Worm (Caenorhabditis elegans) whole organism, L1 larva: ENCODE results near the gene nspb-5.

Source experiments
- C04F5.9 ChIP-seq: sonication (generic microtip); optimal IDR thresholded peaks from 2 replicates; lab custom pipeline; 2016; ENCODE audit warnings: missing genetic modification characterization, missing compliant biosample characterization
- C16A3.4 ChIP-seq: fragments of 150-350 bp; optimal IDR thresholded peaks from 2 replicates; lab custom pipeline; 2014; ENCODE audit warnings: missing biosample characterization, missing genetic modification characterization
- F16B12.6 ChIP-seq: fragments of 150-350 bp; optimal IDR thresholded peaks from 2 replicates; lab custom pipeline; 2014; ENCODE audit warnings: missing biosample characterization, missing genetic modification characterization
- Y116A8C.19 ChIP-seq: sonication (generic microtip); optimal IDR thresholded peaks from 2 replicates; lab custom pipeline; 2016; ENCODE audit warnings: missing compliant biosample characterization, missing genetic modification characterization, borderline replicate concordance
- blmp-1 ChIP-seq: fragments of 150-350 bp; optimal IDR thresholded peaks from 2 replicates; lab custom pipeline; 2014; ENCODE audit warnings: missing biosample characterization, missing genetic modification characterization
- ceh-63 ChIP-seq: fragments of 200-800 bp; sonication (Bioruptor generic); optimal IDR thresholded peaks from 2 replicates; lab custom pipeline; 2018; ENCODE audit warnings: mild to moderate bottlenecking, missing genetic modification characterization, missing compliant biosample characterization
- ceh-8 ChIP-seq: fragments of 200-800 bp; sonication (Bioruptor generic); optimal IDR thresholded peaks from 2 replicates; lab custom pipeline; 2018; ENCODE audit warnings: mild to moderate bottlenecking, missing genetic modification characterization, moderate library complexity, missing compliant biosample characterization
- ceh-88 ChIP-seq: fragments of 200-800 bp; sonication (Bioruptor generic); IDR thresholded peaks from 2 replicates; pipeline ENCODE4 v1.3.6; 2022; ENCODE audit warnings: missing genetic modification characterization, missing compliant biosample characterization
- ceh-90 ChIP-seq: sonication (generic microtip); optimal IDR thresholded peaks from 2 replicates; lab custom pipeline; 2016; ENCODE audit warnings: missing genetic modification characterization, missing compliant biosample characterization
- dsc-1 ChIP-seq: sonication (generic microtip); optimal IDR thresholded peaks from 2 replicates; lab custom pipeline; 2016; ENCODE audit warnings: mild to moderate bottlenecking, missing genetic modification characterization, missing compliant biosample characterization
- efl-1 ChIP-seq, 4 experiments: fragments of 150-350 bp; optimal IDR thresholded peaks in 3 of 4; peaks in 1 of 4; 1 replicate in 1 of 4; 2 replicates in 3 of 4; lab custom pipeline; 2014; ENCODE audit warnings: missing biosample characterization in 2 of 4, missing genetic modification characterization in 2 of 4, missing genetic modification reagents in 2 of 4
- efl-3 ChIP-seq: fragments of 200-800 bp; sonication (Bioruptor generic); optimal IDR thresholded peaks from 2 replicates; lab custom pipeline; 2018; ENCODE audit warnings: mild to moderate bottlenecking, missing genetic modification characterization, missing compliant biosample characterization
- ets-5 ChIP-seq: fragments of 200-800 bp; sonication (Bioruptor generic); IDR thresholded peaks from 2 replicates; pipeline ENCODE4 v1.3.6; 2022; ENCODE audit warnings: missing genetic modification characterization, missing compliant biosample characterization
- fkh-10 ChIP-seq: sonication (generic microtip); optimal IDR thresholded peaks from 2 replicates; lab custom pipeline; 2017; ENCODE audit warnings: missing biosample characterization, missing genetic modification reagents, missing genetic modification characterization
- fkh-4 ChIP-seq: sonication (generic microtip); optimal IDR thresholded peaks from 2 replicates; lab custom pipeline; 2016; ENCODE audit warnings: missing compliant biosample characterization, missing genetic modification characterization, borderline replicate concordance
- fkh-8 ChIP-seq: sonication (generic microtip); optimal IDR thresholded peaks from 2 replicates; lab custom pipeline; 2016; ENCODE audit warnings: mild to moderate bottlenecking, missing genetic modification characterization, missing compliant biosample characterization
- fos-1 ChIP-seq: fragments of 150-350 bp; optimal IDR thresholded peaks from 2 replicates; lab custom pipeline; 2014; ENCODE audit warnings: missing biosample characterization, missing genetic modification characterization
- hlh-4 ChIP-seq: sonication (generic microtip); optimal IDR thresholded peaks from 2 replicates; lab custom pipeline; 2016; ENCODE audit warnings: mild to moderate bottlenecking, missing genetic modification characterization, missing compliant biosample characterization
- hpl-2 ChIP-seq: fragments of 150-350 bp; optimal IDR thresholded peaks from 2 replicates; lab custom pipeline; 2014; ENCODE audit warnings: missing biosample characterization, missing genetic modification reagents, missing genetic modification characterization
- irx-1 ChIP-seq: sonication (generic microtip); optimal IDR thresholded peaks from 2 replicates; lab custom pipeline; 2016; ENCODE audit warnings: missing genetic modification characterization, missing compliant biosample characterization
- isw-1 ChIP-seq: fragments of 200-800 bp; sonication (Bioruptor generic); IDR thresholded peaks from 2 replicates; pipeline ENCODE4 v1.3.6; 2022; ENCODE audit warnings: missing genetic modification characterization, missing compliant biosample characterization
- lin-13 ChIP-seq: fragments of 150-350 bp; optimal IDR thresholded peaks from 2 replicates; lab custom pipeline; 2014; ENCODE audit warnings: missing biosample characterization, missing genetic modification reagents, missing genetic modification characterization
- lin-14 ChIP-seq: fragments of 200-800 bp; sonication (Bioruptor generic); optimal IDR thresholded peaks from 2 replicates; lab custom pipeline; 2018; ENCODE audit warnings: mild to moderate bottlenecking, missing genetic modification characterization, moderate library complexity, missing compliant biosample characterization
- lin-35 ChIP-seq, 2 experiments: fragments of 150-350 bp; optimal IDR thresholded peaks; 2 replicates each; lab custom pipeline; 2014; ENCODE audit warnings: missing biosample characterization in 2 of 2, missing genetic modification characterization in 2 of 2, missing genetic modification reagents in 2 of 2
- lir-3 ChIP-seq: sonication (generic microtip); optimal IDR thresholded peaks from 2 replicates; lab custom pipeline; 2016; ENCODE audit warnings: mild to moderate bottlenecking, missing genetic modification characterization, moderate library complexity, missing compliant biosample characterization; ENCODE audit not compliant: poor library complexity
- lsy-2 ChIP-seq, 2 experiments: fragments of 150-350 bp; optimal IDR thresholded peaks; 2 replicates each; lab custom pipeline; 2014; ENCODE audit warnings: missing biosample characterization in 2 of 2, missing genetic modification characterization in 2 of 2
- nhr-12 ChIP-seq: sonication (generic microtip); optimal IDR thresholded peaks from 2 replicates; lab custom pipeline; 2017; ENCODE audit warnings: missing biosample characterization, missing genetic modification characterization
- nhr-19 ChIP-seq: fragments of 200-800 bp; sonication (Bioruptor generic); conservative IDR thresholded peaks from 2 replicates; pipeline ENCODE4 v1.3.6; 2022; ENCODE audit warnings: missing genetic modification characterization, missing compliant biosample characterization
- nhr-28 ChIP-seq: fragments of 150-350 bp; optimal IDR thresholded peaks from 2 replicates; lab custom pipeline; 2014; ENCODE audit warnings: missing biosample characterization, missing genetic modification characterization
- nhr-76 ChIP-seq: sonication (generic microtip); optimal IDR thresholded peaks from 2 replicates; lab custom pipeline; 2017; ENCODE audit warnings: missing biosample characterization, missing genetic modification characterization
- nhr-77 ChIP-seq: fragments of 150-350 bp; optimal IDR thresholded peaks from 2 replicates; lab custom pipeline; 2014; ENCODE audit warnings: missing biosample characterization, missing genetic modification characterization
- nhr-84 ChIP-seq: sonication (generic microtip); optimal IDR thresholded peaks from 2 replicates; lab custom pipeline; 2017; ENCODE audit warnings: missing biosample characterization, missing genetic modification characterization
- nhr-85 ChIP-seq: sonication (generic microtip); peaks from one replicate; lab custom pipeline; 2016; ENCODE audit warnings: missing genetic modification characterization, inconsistent platforms, missing compliant biosample characterization
- pag-3 ChIP-seq: sonication (generic microtip); optimal IDR thresholded peaks from 2 replicates; lab custom pipeline; 2017; ENCODE audit warnings: missing genetic modification characterization, mild to moderate bottlenecking, missing compliant biosample characterization, antibody characterized with exemption, borderline replicate concordance; ENCODE audit not compliant: insufficient read depth
- skn-1 ChIP-seq: fragments of 150-350 bp; optimal IDR thresholded peaks from 2 replicates; lab custom pipeline; 2014; ENCODE audit warnings: missing biosample characterization, missing genetic modification characterization
- snpc-4 ChIP-seq: fragments of 150-350 bp; optimal IDR thresholded peaks from 2 replicates; lab custom pipeline; 2014; ENCODE audit warnings: missing biosample characterization, missing genetic modification characterization
- sox-4 ChIP-seq: sonication (generic microtip); optimal IDR thresholded peaks from 2 replicates; lab custom pipeline; 2016; ENCODE audit warnings: missing genetic modification characterization, missing compliant biosample characterization
- sup-37 ChIP-seq: fragments of 200-800 bp; sonication (Bioruptor generic); optimal IDR thresholded peaks from 2 replicates; lab custom pipeline; 2018; ENCODE audit warnings: mild to moderate bottlenecking, missing genetic modification characterization, missing compliant biosample characterization
- swsn-7 ChIP-seq: sonication (generic microtip); optimal IDR thresholded peaks from 2 replicates; lab custom pipeline; 2016; ENCODE audit warnings: missing genetic modification characterization, missing compliant biosample characterization
- unc-130 ChIP-seq: fragments of 150-350 bp; optimal IDR thresholded peaks from 2 replicates; lab custom pipeline; 2017; ENCODE audit warnings: missing biosample characterization, missing genetic modification characterization, inconsistent platforms
- unc-30 ChIP-seq: sonication (generic microtip); optimal IDR thresholded peaks from 2 replicates; lab custom pipeline; 2017; ENCODE audit warnings: missing biosample characterization, missing genetic modification characterization
- unc-62 ChIP-seq: fragments of 150-350 bp; optimal IDR thresholded peaks from 2 replicates; lab custom pipeline; 2014; ENCODE audit warnings: missing biosample characterization, missing genetic modification reagents, missing genetic modification characterization
- unc-86 ChIP-seq: sonication (generic microtip); optimal IDR thresholded peaks from 2 replicates; lab custom pipeline; 2016; ENCODE audit warnings: missing genetic modification characterization, missing compliant biosample characterization
- unc-98 ChIP-seq: fragments of 200-800 bp; sonication (Bioruptor generic); IDR thresholded peaks from 2 replicates; pipeline ENCODE4 v1.3.6; 2022; ENCODE audit warnings: missing genetic modification characterization, missing compliant biosample characterization
- vab-15 ChIP-seq: sonication (generic microtip); optimal IDR thresholded peaks from 2 replicates; lab custom pipeline; 2017; ENCODE audit warnings: missing genotype, mild to moderate bottlenecking, missing genetic modification characterization, missing compliant biosample characterization
- zag-1 ChIP-seq: fragments of 150-350 bp; optimal IDR thresholded peaks from 2 replicates; lab custom pipeline; 2014; ENCODE audit warnings: missing biosample characterization, missing genetic modification characterization
- ztf-4 ChIP-seq: fragments of 150-350 bp; optimal IDR thresholded peaks from 2 replicates; lab custom pipeline; 2014; ENCODE audit warnings: missing biosample characterization, missing genetic modification characterization

Gene nspb-5

DNA sequence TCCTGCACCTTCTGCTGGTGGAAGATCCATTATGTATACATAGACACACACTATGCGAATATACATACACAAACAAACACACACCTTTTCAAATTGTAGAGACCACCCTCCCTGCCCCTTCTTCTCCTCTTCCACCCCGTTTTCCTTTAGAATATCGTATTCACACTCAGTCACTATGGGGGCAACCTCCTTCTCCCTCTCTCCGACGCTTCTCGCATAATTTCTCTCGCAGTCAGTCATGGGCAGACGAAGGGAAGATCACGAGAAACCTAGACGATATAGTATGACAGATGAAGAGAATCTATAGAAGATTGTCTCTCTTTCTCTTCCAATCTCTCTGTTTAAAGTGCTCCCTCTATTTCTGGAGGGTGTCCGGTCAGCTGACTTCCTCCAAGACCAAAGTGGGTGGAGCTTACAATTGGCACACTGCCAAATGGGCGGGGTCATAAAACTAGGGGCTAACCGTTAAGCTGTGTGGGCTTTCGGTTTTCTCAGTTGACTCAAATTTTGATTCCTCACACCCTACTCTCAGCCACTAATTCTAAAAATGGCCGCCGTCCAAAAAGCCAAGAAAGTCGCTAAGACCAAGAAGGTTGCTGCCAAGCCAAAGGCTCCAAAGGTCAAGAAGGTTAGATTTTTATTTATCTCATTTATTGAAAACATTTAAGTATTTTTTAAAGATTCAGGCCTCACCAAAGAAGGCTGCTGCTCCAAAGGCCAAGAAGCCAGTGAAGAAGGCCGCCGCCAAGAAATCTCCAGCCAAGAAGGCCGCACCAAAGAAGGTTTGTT is 47.2 kb downstream of the nspb-5 start, which contains the start of gene hil-7 (continued):
- TF ChIP-seq fos-1 (tag; lab: Kevin White, UChicago) (peak; percentile 1), nhr-76 (tag; lab: Kevin White, UChicago) (no peak), sup-37 (GFP tag; lab: Kevin White, UChicago) (no peak), ceh-63 (GFP tag; lab: Kevin White, UChicago) (no peak), nhr-77 (tag; lab: Kevin White, UChicago) (no peak), snpc-4 (tag; lab: Kevin White, UChicago) (peak; percentile 69), ceh-8 (GFP tag; lab: Kevin White, UChicago) (no peak), unc-30 (no peak), lin-35 (GFP tag; optimal IDR thresholded peaks at IDR 0.05; lab: Kevin White, UChicago) (peak; percentile 68 to 73), swsn-7 (peak; percentile 76), zag-1 (tag; lab: Kevin White, UChicago) (no peak), sox-4 (tag; lab: Kevin White, UChicago) (no peak), skn-1 (tag; lab: Kevin White, UChicago) (peak; percentile 52), lsy-2 (tag; optimal IDR thresholded peaks at IDR 0.05; lab: Kevin White, UChicago) (peak; percentile 76 to 88), vab-15 (tag; lab: Kevin White, UChicago) (peak; percentile 40), unc-98 (GFP tag; lab: Robert Waterston, UW) (0 out of 2 replicates have a peak, but pooled peaks have one; percentile 35), ceh-88 (GFP tag; lab: Robert Waterston, UW) (no peak), unc-86 (tag; lab: Kevin White, UChicago) (peak; percentile 90), isw-1 (GFP tag; lab: Robert Waterston, UW) (peak; percentile 67), ceh-90 (tag; lab: Kevin White, UChicago) (no peak), irx-1 (tag; lab: Kevin White, UChicago) (peak; percentile 50), unc-130 (tag; lab: Kevin White, UChicago) (no peak), unc-62 (GFP tag; lab: Kevin White, UChicago) (no peak), Y116A8C.19 (no peak), fkh-4 (tag; lab: Kevin White, UChicago) (no peak), efl-1 (optimal IDR thresholded peaks at IDR 0.05; lab: Kevin White, UChicago) (peak; percentile 75 to 78), efl-1 (GFP tag; optimal IDR thresholded peaks at IDR 0.05 in 1 of 2; lab: Kevin White, UChicago) (peak; percentile 57 to 94), C16A3.4 (tag; lab: Kevin White, UChicago) (peak; percentile 70), efl-3 (GFP tag; lab: Kevin White, UChicago) (no peak), ztf-4 (tag; lab: Kevin White, UChicago) (peak; percentile 40), lir-3 (tag; lab: Kevin White, UChicago) (peak; percentile 78), nhr-12 (tag; lab: Kevin White, UChicago) (no peak), nhr-85 (tag; lab: Kevin White, UChicago) (peak; percentile 94), hpl-2 (GFP tag; lab: Kevin White, UChicago) (no peak), fkh-8 (tag; lab: Kevin White, UChicago) (peak; percentile 68), nhr-19 (GFP tag; lab: Robert Waterston, UW) (peak; percentile 68), blmp-1 (peak; percentile 83), nhr-28 (tag; lab: Kevin White, UChicago) (no peak), pag-3 (no peak), lin-14 (GFP tag; lab: Kevin White, UChicago) (peak; percentile 93), F16B12.6 (tag; lab: Kevin White, UChicago) (no peak), C04F5.9 (peak; percentile 2), fkh-10 (no peak), nhr-84 (tag; lab: Kevin White, UChicago) (no peak), hlh-4 (tag; lab: Kevin White, UChicago) (no peak), lin-13 (GFP tag; lab: Kevin White, UChicago) (peak; percentile 77), ets-5 (GFP tag; lab: Robert Waterston, UW) (no peak), dsc-1 (peak; percentile 35)
